Worm (Caenorhabditis elegans) whole organism, L4 larva: ENCODE data around the gene ZC317.7.

Experiments used
- ceh-62 ChIP-seq: sonication (generic microtip); optimal IDR thresholded peaks from 2 replicates; lab custom pipeline; 2017; ENCODE audit warnings: missing biosample characterization, missing genetic modification characterization
- nhr-25 ChIP-seq: sonication (generic microtip); optimal IDR thresholded peaks from 2 replicates; lab custom pipeline; 2017; ENCODE audit warnings: missing genetic modification characterization, mild to moderate bottlenecking, missing compliant biosample characterization, antibody characterized with exemption, moderate library complexity, borderline replicate concordance; ENCODE audit not compliant: insufficient read depth
- nhr-48 ChIP-seq: sonication (generic microtip); optimal IDR thresholded peaks from 2 replicates; lab custom pipeline; 2016; ENCODE audit warnings: mild to moderate bottlenecking, missing genetic modification characterization, missing compliant biosample characterization
- unc-62 ChIP-seq, 3 experiments: fragments of 150-350 bp in 1 of 3; sonication (generic microtip); optimal IDR thresholded peaks in 2 of 3; peaks in 1 of 3; 1 replicate in 1 of 3; 2 replicates in 2 of 3; lab custom pipeline; 2014 to 2017; ENCODE audit warnings: missing biosample characterization in 3 of 3, missing genetic modification characterization in 3 of 3, missing genetic modification reagents in 3 of 3, missing genotype in 1 of 3

DNA sequence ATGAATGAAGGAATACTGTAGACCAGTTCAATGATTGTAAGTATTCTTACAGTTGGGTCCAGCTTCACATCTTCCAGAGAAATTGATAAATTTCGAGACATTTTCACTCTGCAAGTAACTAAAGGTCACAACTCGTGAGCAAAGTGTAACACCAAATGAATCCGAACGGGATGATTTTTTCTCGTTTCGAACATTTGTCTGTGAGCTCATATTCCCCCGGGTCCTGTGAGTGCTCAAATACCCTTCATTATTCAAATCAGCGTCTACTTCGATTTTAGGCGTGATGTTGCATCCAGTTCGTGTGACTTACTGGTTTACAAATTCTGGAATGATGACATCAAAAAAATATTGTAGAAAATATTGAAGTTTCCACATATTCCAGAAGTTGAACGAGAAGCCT lies 5.5 kb downstream of the ZC317.7 start, which contains the start of gene srg-68:
- TF ChIP-seq nhr-25 (no peak), ceh-62 (tag; lab: Kevin White, UChicago) (no peak), unc-62 (GFP tag; optimal IDR thresholded peaks at IDR 0.05 in 1 of 2; lab: Kevin White, UChicago) (no peak), unc-62 (tag; optimal IDR thresholded peaks at IDR 0.05; lab: Kevin White, UChicago) (no peak), nhr-48 (tag; lab: Kevin White, UChicago) (no peak)
